Worm (Caenorhabditis elegans): ENCODE measurements around the gene mrps-14.

- TF ChIP-seq nhr-11 (tag; optimal IDR thresholded peaks at IDR 0.05) (no peak), K09A11.1 (tag; optimal IDR thresholded peaks at IDR 0.05; ENCODE audit: insufficient read depth) (no peak), ref-2 (tag; optimal IDR thresholded peaks at IDR 0.05) (no peak), ceh-22 (tag; optimal IDR thresholded peaks at IDR 0.05) (no peak), nhr-232 (tag; optimal IDR thresholded peaks at IDR 0.05) (no peak), elt-4 (tag; optimal IDR thresholded peaks at IDR 0.05) (no peak), unc-42 (tag; optimal IDR thresholded peaks at IDR 0.05) (no peak), elt-2 (tag; optimal IDR thresholded peaks at IDR 0.05) (no peak), ama-1 (optimal IDR thresholded peaks at IDR 0.05) (no peak), pha-4 (tag; optimal IDR thresholded peaks at IDR 0.05) (no peak), fkh-6 (tag; optimal IDR thresholded peaks at IDR 0.05) (no peak), T23F11.4 (GFP tag; optimal IDR thresholded peaks at IDR 0.05) (no peak), pqm-1 (tag; optimal IDR thresholded peaks at IDR 0.05) (no peak)
These were observed 46.6 kb upstream of the mrps-14 start for ce11 chrII:10288926-10289325.
